Fruit fly (Drosophila melanogaster) whole organism, prepupa: ENCODE results near the gene CG43235.
"Not testable (repeated sequence)": the region's sequence is repeated elsewhere in the genome, so short reads cannot be mapped to it uniquely, and the experiment has no call there.

Source experiments
- CG10631 ChIP-seq: fragments of 200-800 bp; sonication (Bioruptor generic); optimal IDR thresholded peaks from 2 replicates; lab custom pipeline; 2016; ENCODE audit warnings: missing biosample characterization, missing genetic modification characterization
- CG16779 ChIP-seq: fragments of 200-800 bp; sonication (Bioruptor generic); optimal IDR thresholded peaks from 3 replicates; lab custom pipeline; 2017; ENCODE audit warnings: missing biosample characterization, mild to moderate bottlenecking, missing genetic modification characterization
- CG3032 ChIP-seq: fragments of 200-800 bp; optimal IDR thresholded peaks from 2 replicates; lab custom pipeline; 2019; ENCODE audit warnings: missing biosample characterization, mild to moderate bottlenecking, missing genetic modification characterization, moderate library complexity
- CG4318 ChIP-seq: fragments of 200-800 bp; sonication (Bioruptor generic); optimal IDR thresholded peaks from 3 replicates; lab custom pipeline; 2017; ENCODE audit warnings: missing biosample characterization, mild to moderate bottlenecking, missing genetic modification characterization
- CG6163 ChIP-seq: fragments of 200-800 bp; sonication (Bioruptor generic); IDR thresholded peaks from 3 replicates; pipeline ENCODE4 v1.3.6; 2022; ENCODE audit warnings: missing biosample characterization, missing genetic modification characterization
- CG6792 ChIP-seq: fragments of 200-800 bp; sonication (Bioruptor generic); optimal IDR thresholded peaks from 3 replicates; lab custom pipeline; 2016; ENCODE audit warnings: missing biosample characterization, missing genetic modification characterization
- CG6808 ChIP-seq: fragments of 200-800 bp; sonication (Bioruptor generic); optimal IDR thresholded peaks from 3 replicates; lab custom pipeline; 2017; ENCODE audit warnings: missing biosample characterization, missing genetic modification characterization, mild to moderate bottlenecking, moderate library complexity, missing genetic modification reagents
- CG7368 ChIP-seq: fragments of 200-800 bp; sonication (Bioruptor generic); optimal IDR thresholded peaks from 3 replicates; lab custom pipeline; 2016; ENCODE audit warnings: missing biosample characterization, missing genetic modification characterization
- Eip93F ChIP-seq: fragments of 200-800 bp; sonication (Bioruptor generic); optimal IDR thresholded peaks from 2 replicates; lab custom pipeline; 2016; ENCODE audit warnings: missing biosample characterization, mild to moderate bottlenecking, missing genetic modification characterization
- Ets21C ChIP-seq: fragments of 200-800 bp; sonication (Bioruptor generic); optimal IDR thresholded peaks from 3 replicates; lab custom pipeline; 2016; ENCODE audit warnings: missing biosample characterization, missing genetic modification characterization
- Ets96B ChIP-seq: fragments of 200-800 bp; optimal IDR thresholded peaks from 2 replicates; lab custom pipeline; 2019; ENCODE audit warnings: missing biosample characterization, mild to moderate bottlenecking, missing genetic modification characterization, moderate library complexity
- Lpt ChIP-seq: fragments of 200-800 bp; sonication (Bioruptor generic); optimal IDR thresholded peaks from 3 replicates; lab custom pipeline; 2016; ENCODE audit warnings: missing biosample characterization, missing genetic modification characterization
- OdsH ChIP-seq: fragments of 200-800 bp; sonication (Bioruptor generic); optimal IDR thresholded peaks from 3 replicates; lab custom pipeline; 2016; ENCODE audit warnings: missing biosample characterization, missing genetic modification characterization
- Smox ChIP-seq: fragments of 200-800 bp; sonication (Bioruptor generic); optimal IDR thresholded peaks from 3 replicates; lab custom pipeline; 2016; ENCODE audit warnings: missing biosample characterization, missing genetic modification characterization
- Sox14 ChIP-seq: fragments of 200-800 bp; sonication (Bioruptor generic); optimal IDR thresholded peaks from 3 replicates; lab custom pipeline; 2016; ENCODE audit warnings: missing biosample characterization, missing genetic modification characterization
- Sox15 ChIP-seq: fragments of 200-800 bp; sonication (Bioruptor generic); optimal IDR thresholded peaks from 3 replicates; lab custom pipeline; 2016; ENCODE audit warnings: missing biosample characterization, missing genetic modification characterization
- esn ChIP-seq: fragments of 200-800 bp; sonication (Bioruptor generic); optimal IDR thresholded peaks from 2 replicates; lab custom pipeline; 2016; ENCODE audit warnings: missing biosample characterization, mild to moderate bottlenecking, missing genetic modification characterization, moderate library complexity
- fd85E ChIP-seq: fragments of 200-800 bp; sonication (Bioruptor generic); optimal IDR thresholded peaks from 3 replicates; lab custom pipeline; 2016; ENCODE audit warnings: missing biosample characterization, missing genetic modification characterization
- lz ChIP-seq: fragments of 200-800 bp; sonication (Bioruptor generic); optimal IDR thresholded peaks from 3 replicates; lab custom pipeline; 2016; ENCODE audit warnings: missing biosample characterization, missing genetic modification characterization
- salr ChIP-seq, 2 experiments: fragments of 200-800 bp; sonication (Bioruptor generic); optimal IDR thresholded peaks; 3 replicates each; lab custom pipeline; 2016 to 2018; ENCODE audit warnings: missing biosample characterization in 2 of 2, missing genetic modification characterization in 2 of 2, mild to moderate bottlenecking in 1 of 2
- topi ChIP-seq: fragments of 200-800 bp; sonication (Bioruptor generic); optimal IDR thresholded peaks from 3 replicates; lab custom pipeline; 2016; ENCODE audit warnings: missing biosample characterization, missing genetic modification characterization

Gene CG43235

dm6 chr2L:7732570-7732969 lies 39.7 kb downstream of the CG43235 start, which contains the start of gene CG13796:
Gene CG13796, minus strand, starts transcription at chr2L:7732670.
- not testable (repeated sequence) for TF ChIP-seq CG7368 (GFP tag; lab: Kevin White, UChicago); lz (GFP tag; lab: Kevin White, UChicago); CG10631

dm6 chr2L:7738709-7739108 lies 45.9 kb downstream of the CG43235 start, which contains the start of gene CG31904:
Gene CG31904, minus strand, starts transcription at chr2L:7738809.
- not testable (repeated sequence) for TF ChIP-seq Ets96B; Sox14 (GFP tag; lab: Kevin White, UChicago); CG16779 (tag; lab: Kevin White, UChicago)

- TF ChIP-seq CG6808 (GFP tag; lab: Kevin White, UChicago) (no peak), CG4318 (no peak), Eip93F (GFP tag; lab: Kevin White, UChicago) (no peak), CG10631 (no peak), fd85E (no peak), CG6792 (GFP tag; lab: Kevin White, UChicago) (no peak), CG6163 (GFP tag; lab: Robert Waterston, UW) (no peak), CG7368 (GFP tag; lab: Kevin White, UChicago) (no peak), Sox15 (GFP tag; lab: Kevin White, UChicago) (no peak), topi (GFP tag; lab: Kevin White, UChicago) (no peak), Ets21C (GFP tag; lab: Kevin White, UChicago) (no peak), salr (GFP tag; optimal IDR thresholded peaks at IDR 0.05; lab: Kevin White, UChicago) (no peak), CG3032 (no peak), OdsH (no peak), Smox (no peak), Lpt (GFP tag; lab: Kevin White, UChicago) (no peak), esn (GFP tag; lab: Kevin White, UChicago) (no peak)
- TF ChIP-seq, all 60 proteins: peak for 0
Observed at dm6 chr2L:7741437-7741836, 48.6 kb downstream of the CG43235 start, which contains the start of gene Acp1. Gene Acp1, minus strand, starts transcription at chr2L:7741537.
